Worm (Caenorhabditis elegans) whole organism, L2 larva: Measurements from ENCODE around the gene pros-1.
A peak's percentile ranks its signal among the peaks of the same experiment; 100 is the strongest.

Experiments
- C34F6.9 ChIP-seq: fragments of 150-350 bp; optimal IDR thresholded peaks from 2 replicates; lab custom pipeline; 2014; ENCODE audit warnings: missing biosample characterization, missing genetic modification characterization
- F13H6.1 ChIP-seq: sonication (generic microtip); optimal IDR thresholded peaks from 2 replicates; lab custom pipeline; 2016; ENCODE audit warnings: missing genetic modification characterization, missing compliant biosample characterization
- R02D3.7 ChIP-seq: fragments of 150-350 bp; optimal IDR thresholded peaks from 2 replicates; lab custom pipeline; 2014; ENCODE audit warnings: missing biosample characterization, missing genetic modification characterization
- Y55F3AM.14 ChIP-seq: fragments of 200-800 bp; sonication (Bioruptor generic); optimal IDR thresholded peaks from 2 replicates; lab custom pipeline; 2018; ENCODE audit warnings: mild to moderate bottlenecking, missing genetic modification characterization, missing compliant biosample characterization
- alr-1 ChIP-seq: fragments of 150-350 bp; optimal IDR thresholded peaks from 2 replicates; lab custom pipeline; 2014; ENCODE audit warnings: missing biosample characterization, missing genetic modification characterization
- aly-2 ChIP-seq: fragments of 150-350 bp; optimal IDR thresholded peaks from 2 replicates; lab custom pipeline; 2014; ENCODE audit warnings: missing biosample characterization, missing genetic modification characterization
- ama-1 ChIP-seq: fragments of 150-350 bp; optimal IDR thresholded peaks from 2 replicates; lab custom pipeline; 2018; ENCODE audit warnings: inconsistent platforms
- ceh-16 ChIP-seq: fragments of 150-350 bp; optimal IDR thresholded peaks from 2 replicates; lab custom pipeline; 2014; ENCODE audit warnings: missing biosample characterization, missing genetic modification characterization
- ceh-82 ChIP-seq: fragments of 150-350 bp; optimal IDR thresholded peaks from 2 replicates; lab custom pipeline; 2014; ENCODE audit warnings: missing biosample characterization, missing genetic modification characterization
- crh-2 ChIP-seq: sonication (generic microtip); optimal IDR thresholded peaks from 2 replicates; lab custom pipeline; 2017; ENCODE audit warnings: missing biosample characterization, missing genetic modification characterization
- dmd-4 ChIP-seq: sonication (generic microtip); optimal IDR thresholded peaks from 2 replicates; lab custom pipeline; 2017; ENCODE audit warnings: missing biosample characterization, missing genetic modification characterization
- elt-1 ChIP-seq: fragments of 150-350 bp; optimal IDR thresholded peaks from 2 replicates; lab custom pipeline; 2014; ENCODE audit warnings: missing biosample characterization, missing genetic modification characterization
- elt-3 ChIP-seq: sonication (generic microtip); optimal IDR thresholded peaks from 2 replicates; lab custom pipeline; 2017; ENCODE audit warnings: missing biosample characterization, missing genetic modification characterization
- fos-1 ChIP-seq: fragments of 150-350 bp; optimal IDR thresholded peaks from 2 replicates; lab custom pipeline; 2014; ENCODE audit warnings: missing biosample characterization, missing genetic modification characterization
- gmeb-1 ChIP-seq: fragments of 150-350 bp; optimal IDR thresholded peaks from 2 replicates; lab custom pipeline; 2014; ENCODE audit warnings: missing biosample characterization, missing genetic modification characterization
- lin-11 ChIP-seq: fragments of 150-350 bp; sonication (generic microtip); optimal IDR thresholded peaks from 2 replicates; lab custom pipeline; 2014; ENCODE audit warnings: missing biosample characterization, missing genetic modification characterization, inconsistent platforms, mixed read lengths
- lin-13 ChIP-seq: fragments of 150-350 bp; optimal IDR thresholded peaks from 2 replicates; lab custom pipeline; 2014; ENCODE audit warnings: missing biosample characterization, missing genetic modification reagents, missing genetic modification characterization
- lin-39 ChIP-seq: fragments of 150-350 bp; optimal IDR thresholded peaks from 2 replicates; lab custom pipeline; 2014; ENCODE audit warnings: missing biosample characterization, missing genetic modification reagents, missing genetic modification characterization
- lsy-2 ChIP-seq, 2 experiments: fragments of 150-350 bp in 1 of 2; sonication (generic microtip) in 1 of 2; optimal IDR thresholded peaks; 2 replicates each; lab custom pipeline; 2014 to 2017; ENCODE audit warnings: missing biosample characterization in 2 of 2, missing genetic modification characterization in 2 of 2
- mab-5 ChIP-seq: fragments of 150-350 bp; optimal IDR thresholded peaks from 2 replicates; lab custom pipeline; 2014; ENCODE audit warnings: missing biosample characterization, missing genetic modification characterization
- mbf-1 ChIP-seq: sonication (generic microtip); optimal IDR thresholded peaks from 2 replicates; lab custom pipeline; 2017; ENCODE audit warnings: missing biosample characterization, missing genetic modification characterization
- nhr-11 ChIP-seq: fragments of 150-350 bp; optimal IDR thresholded peaks from 2 replicates; lab custom pipeline; 2014; ENCODE audit warnings: missing biosample characterization, missing genetic modification characterization
- nhr-129 ChIP-seq: fragments of 150-350 bp; optimal IDR thresholded peaks from 2 replicates; lab custom pipeline; 2014; ENCODE audit warnings: missing biosample characterization, missing genetic modification characterization
- nhr-21 ChIP-seq: fragments of 150-350 bp; optimal IDR thresholded peaks from 2 replicates; lab custom pipeline; 2014; ENCODE audit warnings: missing biosample characterization, missing genetic modification characterization
- nhr-237 ChIP-seq: fragments of 150-350 bp; optimal IDR thresholded peaks from 2 replicates; lab custom pipeline; 2014; ENCODE audit warnings: missing biosample characterization, missing genetic modification characterization
- nhr-25 ChIP-seq: fragments of 150-350 bp; sonication (generic microtip); optimal IDR thresholded peaks from 3 replicates; lab custom pipeline; 2014; ENCODE audit warnings: missing biosample characterization, missing genetic modification characterization
- peb-1 ChIP-seq: fragments of 150-350 bp; optimal IDR thresholded peaks from 2 replicates; lab custom pipeline; 2014; ENCODE audit warnings: missing biosample characterization, missing genetic modification characterization
- sem-4 ChIP-seq: fragments of 150-350 bp; optimal IDR thresholded peaks from 2 replicates; lab custom pipeline; 2014; ENCODE audit warnings: missing biosample characterization, missing genetic modification reagents, missing genetic modification characterization
- skn-1 ChIP-seq: sonication (generic microtip); optimal IDR thresholded peaks from 2 replicates; lab custom pipeline; 2017; ENCODE audit warnings: missing biosample characterization, missing genetic modification characterization
- sma-3 ChIP-seq: sonication (generic microtip); optimal IDR thresholded peaks from 2 replicates; lab custom pipeline; 2016; ENCODE audit warnings: missing genetic modification reagents, missing genetic modification characterization, missing compliant biosample characterization
- sma-9 ChIP-seq, 2 experiments: fragments of 150-350 bp in 1 of 2; sonication (generic microtip) in 1 of 2; optimal IDR thresholded peaks; 2 replicates each; lab custom pipeline; 2014 to 2016; ENCODE audit warnings: missing genetic modification characterization in 2 of 2, mild to moderate bottlenecking in 1 of 2, missing biosample characterization in 1 of 2, missing compliant biosample characterization in 1 of 2, missing genetic modification reagents in 1 of 2, moderate library complexity in 1 of 2
- snpc-4 ChIP-seq: fragments of 150-350 bp; optimal IDR thresholded peaks from 2 replicates; lab custom pipeline; 2014; ENCODE audit warnings: missing biosample characterization, missing genetic modification characterization
- unc-39 ChIP-seq: fragments of 150-350 bp; optimal IDR thresholded peaks from 2 replicates; lab custom pipeline; 2014; ENCODE audit warnings: missing biosample characterization, missing genetic modification characterization
- unc-55 ChIP-seq: fragments of 150-350 bp; sonication (generic microtip); optimal IDR thresholded peaks from 3 replicates; lab custom pipeline; 2014; ENCODE audit warnings: missing biosample characterization, missing genetic modification reagents, missing genetic modification characterization
- zag-1 ChIP-seq: fragments of 150-350 bp; optimal IDR thresholded peaks from 2 replicates; lab custom pipeline; 2014; ENCODE audit warnings: missing biosample characterization, missing genetic modification characterization
- ztf-1 ChIP-seq: fragments of 200-800 bp; sonication (Bioruptor generic); conservative IDR thresholded peaks from 2 replicates; pipeline ENCODE4 v1.3.6; 2022; ENCODE audit warnings: missing genetic modification characterization, missing compliant biosample characterization
- ztf-4 ChIP-seq: fragments of 150-350 bp; optimal IDR thresholded peaks from 2 replicates; lab custom pipeline; 2014; ENCODE audit warnings: missing biosample characterization, missing genetic modification characterization

The pros-1 gene

DNA sequence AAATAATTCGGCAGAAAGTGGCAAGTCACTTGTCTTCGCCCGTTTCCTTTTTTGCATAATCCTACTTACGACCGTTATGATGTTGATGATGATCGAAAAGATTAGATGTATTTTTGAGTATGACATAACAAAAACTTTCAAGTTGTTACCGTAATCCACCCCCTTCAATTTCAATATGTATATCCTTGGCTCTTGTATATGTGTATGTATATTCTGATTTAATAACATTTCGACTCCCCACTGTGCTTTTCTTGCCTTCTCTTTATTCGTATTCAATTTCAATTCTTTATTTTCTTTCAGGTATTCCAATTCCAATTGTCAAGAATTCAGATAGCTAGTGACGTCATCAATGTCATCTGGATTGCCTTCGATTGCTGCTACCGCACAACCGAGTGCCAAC is at the start of gene pros-1:
Gene pros-1, plus strand, starts transcription at position 301 of the 400 bp plus-strand sequence.
- TF ChIP-seq ztf-4 (no peak), mbf-1 (tag; lab: Kevin White, UChicago) (no peak), Y55F3AM.14 (no peak), dmd-4 (tag; lab: Kevin White, UChicago) (no peak), gmeb-1 (tag; lab: Kevin White, UChicago) (no peak), zag-1 (no peak), crh-2 (tag; lab: Kevin White, UChicago) (no peak), aly-2 (no peak), nhr-11 (tag; lab: Kevin White, UChicago) (no peak), lin-11 (no peak), unc-55 (GFP tag; lab: Kevin White, UChicago) (no peak), sma-3 (GFP tag; lab: Kevin White, UChicago) (no peak), sem-4 (tag; lab: Kevin White, UChicago) (no peak), elt-1 (tag; lab: Kevin White, UChicago) (no peak), ceh-82 (tag; lab: Kevin White, UChicago) (no peak), lsy-2 (tag; optimal IDR thresholded peaks at IDR 0.05; lab: Kevin White, UChicago) (no peak), peb-1 (no peak), nhr-129 (tag; lab: Kevin White, UChicago) (no peak), lin-39 (tag; lab: Kevin White, UChicago) (no peak), C34F6.9 (tag; lab: Kevin White, UChicago) (no peak)
- TF ChIP-seq, all 48 proteins: peak for 0

ce11 chrIII:8020823-8021332 is 46.2 kb upstream of the pros-1 start, which contains the start of gene lin-36:
TSS of gene lin-36 (minus strand) at chrIII:8020873.
- no peak for TF ChIP-seq unc-39 (tag; lab: Kevin White, UChicago)
- no peak for TF ChIP-seq lin-39 (tag; lab: Kevin White, UChicago)
- peak; percentile 73 for TF ChIP-seq sma-3 (GFP tag; lab: Kevin White, UChicago)
- TF ChIP-seq lsy-2 (tag; optimal IDR thresholded peaks at IDR 0.05; lab: Kevin White, UChicago) = peak; percentile 77 to 92
- peak; percentile 82 for TF ChIP-seq nhr-129 (tag; lab: Kevin White, UChicago)
- peak; percentile 72 for TF ChIP-seq fos-1 (tag; lab: Kevin White, UChicago)
- peak; percentile 85 for TF ChIP-seq lin-13 (GFP tag; lab: Kevin White, UChicago)
- peak; percentile 63 for TF ChIP-seq mab-5
- peak; percentile 7 for TF ChIP-seq nhr-237 (tag; lab: Kevin White, UChicago)
- TF ChIP-seq lin-11 = peak; percentile 51
- peak; percentile 87 for TF ChIP-seq gmeb-1 (tag; lab: Kevin White, UChicago)
- peak; percentile 51 for TF ChIP-seq sem-4 (tag; lab: Kevin White, UChicago)
- TF ChIP-seq alr-1 = no peak
- peak; percentile 44 for TF ChIP-seq skn-1
- TF ChIP-seq nhr-21 (tag; lab: Kevin White, UChicago) = peak; percentile 58
- TF ChIP-seq Y55F3AM.14 = no peak
- peak; percentile 95 for TF ChIP-seq C34F6.9 (tag; lab: Kevin White, UChicago)
- TF ChIP-seq unc-55 (GFP tag; lab: Kevin White, UChicago) = peak; percentile 89
- TF ChIP-seq nhr-25 = peak; percentile 74
- TF ChIP-seq nhr-11 (tag; lab: Kevin White, UChicago) = no peak
- peak; percentile 61 for TF ChIP-seq F13H6.1 (tag; lab: Kevin White, UChicago)
- peak; percentile 16 for TF ChIP-seq zag-1
- TF ChIP-seq sma-9 (GFP tag; optimal IDR thresholded peaks at IDR 0.05; lab: Kevin White, UChicago) = peak; percentile 71
- TF ChIP-seq sma-9 (tag; optimal IDR thresholded peaks at IDR 0.05; lab: Kevin White, UChicago) = no peak
- TF ChIP-seq ceh-16 (tag; lab: Kevin White, UChicago) = peak; percentile 58
- peak; percentile 83 for TF ChIP-seq crh-2 (tag; lab: Kevin White, UChicago)

DNA sequence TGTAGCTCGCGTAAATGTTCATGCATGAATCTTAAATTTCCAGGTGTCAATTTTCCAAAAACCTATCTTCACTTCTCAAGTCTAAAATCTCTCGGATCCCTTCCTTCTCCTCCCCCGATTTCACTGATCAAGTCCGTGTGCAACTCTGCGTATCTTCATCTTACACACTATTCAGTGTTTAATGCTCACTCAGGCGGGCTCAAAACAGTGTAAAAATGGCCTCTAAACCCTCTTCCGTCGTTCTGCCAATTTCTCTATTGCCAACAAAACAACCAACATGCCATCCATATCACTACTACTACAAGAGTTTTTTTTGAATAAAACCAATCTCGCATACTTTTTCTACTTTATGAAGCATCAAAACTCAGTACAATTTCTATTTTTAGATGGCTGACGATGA is 45.0 kb upstream of the pros-1 start, which contains the start of gene F44B9.2:
Gene F44B9.2, plus strand, starts transcription at position 387 of the 400 bp plus-strand sequence.
- TF ChIP-seq elt-3 (tag; lab: Kevin White, UChicago) (no peak), dmd-4 (tag; lab: Kevin White, UChicago) (no peak), snpc-4 (tag; lab: Kevin White, UChicago) (no peak), nhr-129 (tag; lab: Kevin White, UChicago) (no peak), alr-1 (no peak), ztf-1 (GFP tag; lab: Robert Waterston, UW) (no peak), ama-1 (lab: Kevin White, UChicago) (no peak), R02D3.7 (tag; lab: Kevin White, UChicago) (no peak), unc-55 (GFP tag; lab: Kevin White, UChicago) (no peak), sma-3 (GFP tag; lab: Kevin White, UChicago) (no peak), unc-39 (tag; lab: Kevin White, UChicago) (no peak), mab-5 (no peak), lin-11 (no peak)
